Fruit fly (Drosophila melanogaster) whole organism, wandering third instar larva: ENCODE results near the gene Polr2H.

Source experiments
- Rel ChIP-seq, 2 experiments: fragments of 200-800 bp; sonication (Bioruptor generic) in 1 of 2; optimal IDR thresholded peaks; 2 replicates in 1 of 2; 3 replicates in 1 of 2; lab custom pipeline; 2016 to 2019; ENCODE audit warnings: mild to moderate bottlenecking in 2 of 2, missing biosample characterization in 2 of 2, missing genetic modification characterization in 2 of 2, moderate library complexity in 1 of 2
- br ChIP-seq: fragments of 200-800 bp; sonication (Bioruptor generic); optimal IDR thresholded peaks from 2 replicates; lab custom pipeline; 2016; ENCODE audit warnings: missing biosample characterization, missing genetic modification characterization
- fru ChIP-seq: fragments of 200-800 bp; sonication (Bioruptor generic); optimal IDR thresholded peaks from 3 replicates; lab custom pipeline; 2016; ENCODE audit warnings: missing biosample characterization, mild to moderate bottlenecking, missing genetic modification characterization
- sv ChIP-seq: fragments of 200-800 bp; sonication (Bioruptor generic); optimal IDR thresholded peaks from 3 replicates; lab custom pipeline; 2016; ENCODE audit warnings: missing biosample characterization, missing genetic modification characterization
- woc ChIP-seq: sonication (Bioruptor generic); optimal IDR thresholded peaks from 2 replicates; lab custom pipeline; 2016; ENCODE audit warnings: missing biosample characterization, mild to moderate bottlenecking, missing genetic modification characterization

dm6 chr3L:21733387-21733786, 4.7 kb downstream of the Polr2H start, which contains the start of gene CG14568:
- TF ChIP-seq br (GFP tag; lab: Kevin White, UChicago): no peak
- no peak for TF ChIP-seq Rel (GFP tag; optimal IDR thresholded peaks at IDR 0.05; lab: Kevin White, UChicago)
- TF ChIP-seq Rel (tag; optimal IDR thresholded peaks at IDR 0.05; lab: Kevin White, UChicago): no peak
- no peak for TF ChIP-seq fru (GFP tag; lab: Kevin White, UChicago)
- no peak for TF ChIP-seq sv (GFP tag; lab: Kevin White, UChicago)
- TF ChIP-seq woc (GFP tag; lab: Kevin White, UChicago): no peak
